Worm (Caenorhabditis elegans) whole organism, L3 larva: ENCODE results near the gene F58D2.2.

Source experiments
- R02D3.7 ChIP-seq: fragments of 150-350 bp; optimal IDR thresholded peaks from 2 replicates; lab custom pipeline; 2014; ENCODE audit warnings: missing biosample characterization, missing genetic modification characterization
- ceh-82 ChIP-seq: fragments of 150-350 bp; optimal IDR thresholded peaks from 2 replicates; lab custom pipeline; 2014; ENCODE audit warnings: missing biosample characterization, missing genetic modification characterization
- elt-1 ChIP-seq: fragments of 150-350 bp; optimal IDR thresholded peaks from 2 replicates; lab custom pipeline; 2014; ENCODE audit warnings: missing biosample characterization, missing genetic modification characterization
- mdl-1 ChIP-seq: fragments of 150-350 bp; optimal IDR thresholded peaks from 2 replicates; lab custom pipeline; 2014; ENCODE audit warnings: missing biosample characterization, missing genetic modification characterization
- nhr-23 ChIP-seq: fragments of 150-350 bp; optimal IDR thresholded peaks from 2 replicates; lab custom pipeline; 2014; ENCODE audit warnings: missing biosample characterization, missing genetic modification reagents, missing genetic modification characterization
- nhr-237 ChIP-seq: fragments of 150-350 bp; optimal IDR thresholded peaks from 2 replicates; lab custom pipeline; 2014; ENCODE audit warnings: missing biosample characterization, missing genetic modification characterization
- skn-1 ChIP-seq: fragments of 150-350 bp; optimal IDR thresholded peaks from 2 replicates; lab custom pipeline; 2014; ENCODE audit warnings: missing biosample characterization, missing genetic modification characterization
- unc-39 ChIP-seq: sonication (generic microtip); optimal IDR thresholded peaks from 4 replicates; lab custom pipeline; 2017; ENCODE audit warnings: missing biosample characterization, missing genetic modification characterization
- unc-62 ChIP-seq: fragments of 150-350 bp; sonication (generic microtip); optimal IDR thresholded peaks from 4 replicates; lab custom pipeline; 2014; ENCODE audit warnings: missing biosample characterization, missing genetic modification reagents, missing genetic modification characterization

- no peak for TF ChIP-seq mdl-1 (tag; lab: Kevin White, UChicago)
- no peak for TF ChIP-seq skn-1
- TF ChIP-seq unc-39 (tag; lab: Kevin White, UChicago): no peak
- no peak for TF ChIP-seq nhr-23
- no peak for TF ChIP-seq unc-62 (GFP tag; lab: Kevin White, UChicago)
- TF ChIP-seq ceh-82 (tag; lab: Kevin White, UChicago): no peak
- no peak for TF ChIP-seq elt-1 (tag; lab: Kevin White, UChicago)
- no peak for TF ChIP-seq R02D3.7
- TF ChIP-seq nhr-237 (tag; lab: Kevin White, UChicago): no peak
These were observed 20.0 kb downstream of the F58D2.2 start, which contains the start of gene C48D1.9 for ce11 chrIV:13209566-13209965.
